Worm (Caenorhabditis elegans) whole organism, young adult: ENCODE measurements around the gene tlp-1.
"Not testable (repeated sequence)": the region's sequence is repeated elsewhere in the genome, so short reads cannot be mapped to it uniquely, and the experiment has no call there.

Experiments
- F23B12.7 ChIP-seq: sonication (generic microtip); optimal IDR thresholded peaks from 2 replicates; lab custom pipeline; 2017; ENCODE audit warnings: missing genetic modification characterization, mild to moderate bottlenecking, missing compliant biosample characterization, antibody characterized with exemption, moderate library complexity; ENCODE audit not compliant: insufficient read depth
- F52B5.7 ChIP-seq: sonication (generic microtip); optimal IDR thresholded peaks from 2 replicates; lab custom pipeline; 2016; ENCODE audit warnings: mild to moderate bottlenecking, missing genetic modification characterization, missing compliant biosample characterization
- F55B11.4 ChIP-seq: sonication (generic microtip); optimal IDR thresholded peaks from 2 replicates; lab custom pipeline; 2016; ENCODE audit warnings: missing compliant biosample characterization, missing genetic modification characterization, borderline replicate concordance; ENCODE audit not compliant: insufficient read depth
- F57A8.1 ChIP-seq: fragments of 200-800 bp; sonication (Bioruptor generic); optimal IDR thresholded peaks from 2 replicates; lab custom pipeline; 2018; ENCODE audit warnings: mild to moderate bottlenecking, missing genetic modification characterization, moderate library complexity, missing compliant biosample characterization
- Y67H2A.10 ChIP-seq: fragments of 200-800 bp; sonication (Bioruptor generic); conservative IDR thresholded peaks from 2 replicates; pipeline ENCODE4 v1.3.6; 2022; ENCODE audit warnings: missing genetic modification reagents, missing genetic modification characterization, missing compliant biosample characterization
- Y79H2A.3 ChIP-seq: fragments of 200-800 bp; sonication (Bioruptor generic); conservative IDR thresholded peaks from 2 replicates; pipeline ENCODE4 v1.3.6; 2022; ENCODE audit warnings: missing genetic modification reagents, missing genetic modification characterization, missing compliant biosample characterization
- athp-1 ChIP-seq: sonication (generic microtip); optimal IDR thresholded peaks from 2 replicates; lab custom pipeline; 2017; ENCODE audit warnings: mild to moderate bottlenecking, missing genetic modification characterization, missing compliant biosample characterization
- attf-6 ChIP-seq: fragments of 200-800 bp; sonication (Bioruptor generic); IDR thresholded peaks from 2 replicates; pipeline ENCODE4 v1.3.6; 2022; ENCODE audit warnings: missing genetic modification reagents, missing genetic modification characterization, missing compliant biosample characterization
- cebp-2 ChIP-seq: fragments of 200-800 bp; sonication (Bioruptor generic); IDR thresholded peaks from 2 replicates; pipeline ENCODE4 v1.3.6; 2022; ENCODE audit warnings: missing genetic modification characterization, missing compliant biosample characterization
- ceh-27 ChIP-seq: fragments of 200-800 bp; sonication (Bioruptor generic); optimal IDR thresholded peaks from 2 replicates; lab custom pipeline; 2018; ENCODE audit warnings: mild to moderate bottlenecking, missing genetic modification characterization, moderate library complexity, missing compliant biosample characterization
- ceh-58 ChIP-seq: fragments of 200-800 bp; sonication (Bioruptor generic); IDR thresholded peaks from 2 replicates; pipeline ENCODE4 v1.3.6; 2022; ENCODE audit warnings: missing genetic modification characterization, missing compliant biosample characterization
- die-1 ChIP-seq: sonication (generic microtip); optimal IDR thresholded peaks from 2 replicates; lab custom pipeline; 2016; ENCODE audit warnings: missing genotype, mild to moderate bottlenecking, missing genetic modification characterization, missing compliant biosample characterization
- egl-44 ChIP-seq: fragments of 200-800 bp; sonication (Bioruptor generic); IDR thresholded peaks from 2 replicates; pipeline ENCODE4 v1.3.6; 2022; ENCODE audit warnings: missing genetic modification reagents, missing genetic modification characterization, missing compliant biosample characterization
- ekl-4 ChIP-seq: fragments of 200-800 bp; sonication (Bioruptor generic); IDR thresholded peaks from 2 replicates; pipeline ENCODE4 v1.3.6; 2022; ENCODE audit warnings: missing genetic modification reagents, missing genetic modification characterization, missing compliant biosample characterization
- fkh-3 ChIP-seq: sonication (generic microtip); optimal IDR thresholded peaks from 2 replicates; lab custom pipeline; 2016; ENCODE audit warnings: mild to moderate bottlenecking, missing genetic modification characterization, missing compliant biosample characterization
- hmg-1.2 ChIP-seq: fragments of 200-800 bp; sonication (Bioruptor generic); IDR thresholded peaks from 2 replicates; pipeline ENCODE4 v1.3.6; 2022; ENCODE audit warnings: missing genetic modification reagents, missing genetic modification characterization, missing compliant biosample characterization
- let-607 ChIP-seq, 2 experiments: fragments of 200-800 bp in 1 of 2; sonication (Bioruptor generic) in 1 of 2; sonication (generic microtip) in 1 of 2; optimal IDR thresholded peaks; 2 replicates each; lab custom pipeline; 2016 to 2018; ENCODE audit warnings: mild to moderate bottlenecking in 2 of 2, missing compliant biosample characterization in 2 of 2, missing genetic modification characterization in 2 of 2, moderate library complexity in 2 of 2, missing genotype in 1 of 2
- lin-54 ChIP-seq: fragments of 200-800 bp; sonication (Bioruptor generic); optimal IDR thresholded peaks from 2 replicates; lab custom pipeline; 2018; ENCODE audit warnings: mild to moderate bottlenecking, missing genetic modification characterization, missing compliant biosample characterization
- madf-6 ChIP-seq: fragments of 200-800 bp; sonication (Bioruptor generic); IDR thresholded peaks from 2 replicates; pipeline ENCODE4 v1.3.6; 2022; ENCODE audit warnings: missing genetic modification reagents, missing genetic modification characterization, missing compliant biosample characterization
- mcd-1 ChIP-seq: fragments of 200-800 bp; sonication (Bioruptor generic); IDR thresholded peaks from 2 replicates; pipeline ENCODE4 v1.3.6; 2022; ENCODE audit warnings: missing genetic modification reagents, missing genetic modification characterization, missing compliant biosample characterization
- mel-28 ChIP-seq: sonication (generic microtip); optimal IDR thresholded peaks from 2 replicates; lab custom pipeline; 2016; ENCODE audit warnings: borderline replicate concordance, mild to moderate bottlenecking, missing genetic modification characterization, missing compliant biosample characterization
- nfya-2 ChIP-seq: fragments of 200-800 bp; sonication (Bioruptor generic); IDR thresholded peaks from 2 replicates; pipeline ENCODE4 v1.3.6; 2022; ENCODE audit warnings: missing genetic modification reagents, missing genetic modification characterization, missing compliant biosample characterization
- nhr-80 ChIP-seq: sonication (generic microtip); optimal IDR thresholded peaks from 2 replicates; lab custom pipeline; 2016; ENCODE audit warnings: missing genetic modification characterization, missing compliant biosample characterization
- pbrm-1 ChIP-seq: fragments of 200-800 bp; sonication (Bioruptor generic); IDR thresholded peaks from 2 replicates; pipeline ENCODE4 v1.3.6; 2022; ENCODE audit warnings: missing genetic modification reagents, missing genetic modification characterization, missing compliant biosample characterization
- pha-4 ChIP-seq: fragments of 150-350 bp; sonication (generic microtip); optimal IDR thresholded peaks from 2 replicates; lab custom pipeline; 2014; ENCODE audit warnings: missing biosample characterization, missing genetic modification reagents, missing genetic modification characterization
- rcor-1 ChIP-seq: fragments of 200-800 bp; sonication (Bioruptor generic); IDR thresholded peaks from 2 replicates; pipeline ENCODE4 v1.3.6; 2022; ENCODE audit warnings: missing genetic modification reagents, missing genetic modification characterization, missing compliant biosample characterization
- sdz-38 ChIP-seq: sonication (generic microtip); optimal IDR thresholded peaks from 2 replicates; lab custom pipeline; 2016; ENCODE audit warnings: missing genotype, missing genetic modification characterization, missing compliant biosample characterization
- snpc-1.3 ChIP-seq: sonication (generic microtip); optimal IDR thresholded peaks from 2 replicates; lab custom pipeline; 2017; ENCODE audit warnings: missing genetic modification characterization, mild to moderate bottlenecking, missing compliant biosample characterization, antibody characterized with exemption, moderate library complexity, missing genotype, missing genetic modification reagents; ENCODE audit not compliant: insufficient read depth
- snpc-4 ChIP-seq, 5 experiments: fragments of 150-350 bp in 1 of 5; sonication (generic microtip) in 4 of 5; optimal IDR thresholded peaks; 2 replicates each; lab custom pipeline; 2014 to 2018; ENCODE audit warnings: missing genetic modification characterization in 5 of 5, missing biosample characterization in 3 of 5, antibody characterized with exemption in 2 of 5, mild to moderate bottlenecking in 2 of 5, missing compliant biosample characterization in 2 of 5, missing genotype in 2 of 5, moderate library complexity in 2 of 5, missing genetic modification reagents in 1 of 5
- tbp1 ChIP-seq: fragments of 200-800 bp; sonication (Bioruptor generic); optimal IDR thresholded peaks from 2 replicates; lab custom pipeline; 2018; ENCODE audit warnings: mild to moderate bottlenecking, missing genetic modification characterization, missing compliant biosample characterization
- ztf-22 ChIP-seq: fragments of 200-800 bp; sonication (Bioruptor generic); optimal IDR thresholded peaks from 2 replicates; lab custom pipeline; 2018; ENCODE audit warnings: mild to moderate bottlenecking, missing genetic modification characterization, moderate library complexity, missing compliant biosample characterization
- ztf-26 ChIP-seq: sonication (generic microtip); optimal IDR thresholded peaks from 2 replicates; lab custom pipeline; 2017; ENCODE audit warnings: missing genetic modification characterization, missing compliant biosample characterization

tlp-1 gene

ce11 chrIV:13665073-13665472 lies 38.8 kb downstream of the tlp-1 start:
- peak; percentile 81 for TF ChIP-seq attf-6 (GFP tag; lab: Robert Waterston, UW)
- peak; percentile 41 for TF ChIP-seq snpc-4 (GFP tag; optimal IDR thresholded peaks at IDR 0.05; lab: Kevin White, UChicago)
- TF ChIP-seq snpc-4 (tag; optimal IDR thresholded peaks at IDR 0.05; lab: Kevin White, UChicago) = peak in 2 of 4 experiments; percentile 39 to 86
- peak; percentile 26 for TF ChIP-seq tbp1 (GFP tag; lab: Kevin White, UChicago)
- TF ChIP-seq lin-54 (GFP tag; lab: Kevin White, UChicago) = no peak
- TF ChIP-seq snpc-1.3 (tag; lab: Kevin White, UChicago) = peak; percentile 32
- TF ChIP-seq Y79H2A.3 (GFP tag; lab: Robert Waterston, UW) = 0 out of 2 replicates have a peak, but pooled peaks have one; percentile 66
- peak; percentile 15; the same call in 1 of the 2 replicates for TF ChIP-seq madf-6 (GFP tag; lab: Robert Waterston, UW)
- no peak for TF ChIP-seq ztf-22 (GFP tag; lab: Kevin White, UChicago)
- peak; percentile 20; the same call in 1 of the 2 replicates for TF ChIP-seq ekl-4 (GFP tag; lab: Robert Waterston, UW)

DNA sequence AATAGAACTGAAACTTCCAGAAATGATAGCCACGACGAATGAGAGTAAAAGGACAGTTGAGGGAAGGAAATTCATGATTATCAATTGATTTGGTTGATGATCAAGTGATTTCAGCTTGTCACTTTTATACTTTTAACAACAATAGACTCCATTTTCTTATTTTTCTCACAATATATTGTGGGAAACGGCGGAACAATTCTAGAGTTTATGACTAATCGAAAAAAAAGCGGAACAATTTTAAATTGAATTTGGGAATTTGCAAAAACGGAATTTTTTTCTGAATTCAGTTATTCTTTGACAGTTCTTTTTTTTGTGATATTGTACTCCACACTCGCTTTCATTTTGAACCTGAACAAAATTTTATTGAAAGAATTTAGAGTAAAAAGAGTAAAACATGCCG lies 39.8 kb downstream of the tlp-1 start, which contains the start of gene Y45F10C.4:
Gene Y45F10C.4, minus strand, starts transcription at position 101 of the 400 bp plus-strand sequence.
- TF ChIP-seq die-1 (tag; lab: Kevin White, UChicago) (no peak), rcor-1 (GFP tag; lab: Robert Waterston, UW) (no peak), fkh-3 (tag; lab: Kevin White, UChicago) (no peak), attf-6 (GFP tag; lab: Robert Waterston, UW) (no peak), ceh-58 (GFP tag; lab: Robert Waterston, UW) (no peak), egl-44 (GFP tag; lab: Robert Waterston, UW) (no peak), nhr-80 (tag; lab: Kevin White, UChicago) (no peak), F23B12.7 (no peak), F55B11.4 (tag; lab: Kevin White, UChicago) (no peak), nfya-2 (no peak), ceh-27 (GFP tag; lab: Kevin White, UChicago) (no peak), athp-1 (tag; lab: Kevin White, UChicago) (no peak), Y67H2A.10 (GFP tag; lab: Robert Waterston, UW) (no peak), ztf-26 (tag; lab: Kevin White, UChicago) (no peak), F52B5.7 (tag; lab: Kevin White, UChicago) (no peak), F57A8.1 (GFP tag; lab: Kevin White, UChicago) (no peak)

DNA sequence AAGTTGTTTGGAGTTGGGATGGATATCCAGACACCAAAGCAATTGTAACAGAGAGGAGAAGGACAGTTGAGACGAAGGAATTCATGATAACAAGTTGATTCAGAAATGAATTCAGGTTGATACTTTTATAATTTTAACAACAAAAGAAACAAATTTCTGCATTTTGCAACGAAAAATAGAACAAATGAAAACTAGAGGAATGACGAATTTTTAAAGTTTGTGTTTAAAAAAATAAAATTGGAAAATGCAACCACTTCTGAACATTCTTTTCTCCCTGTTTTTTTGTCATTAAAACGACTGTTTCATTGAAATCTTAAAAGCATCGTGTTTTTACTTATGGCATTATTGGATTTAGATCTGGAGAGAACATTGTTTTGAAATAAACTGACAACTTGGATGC lies 41.3 kb downstream of the tlp-1 start, which contains the start of gene Y45F10C.2:
Gene Y45F10C.2, minus strand, starts transcription at position 101 of the 400 bp plus-strand sequence.
- not testable (repeated sequence) for TF ChIP-seq mel-28 (tag; lab: Kevin White, UChicago); sdz-38 (tag; lab: Kevin White, UChicago); pha-4
- TF ChIP-seq, all 124 proteins: peak for 0; not testable (repeated sequence) for 124

ce11 chrIV:13659449-13659848 lies 44.4 kb downstream of the tlp-1 start, which contains the start of gene Y45F10C.1:
TSS of gene Y45F10C.1 (minus strand) at chrIV:13659549.
- TF ChIP-seq madf-6 (GFP tag; lab: Robert Waterston, UW); cebp-2 (GFP tag; lab: Robert Waterston, UW); let-607 (tag; optimal IDR thresholded peaks at IDR 0.05; lab: Kevin White, UChicago): not testable (repeated sequence)

DNA sequence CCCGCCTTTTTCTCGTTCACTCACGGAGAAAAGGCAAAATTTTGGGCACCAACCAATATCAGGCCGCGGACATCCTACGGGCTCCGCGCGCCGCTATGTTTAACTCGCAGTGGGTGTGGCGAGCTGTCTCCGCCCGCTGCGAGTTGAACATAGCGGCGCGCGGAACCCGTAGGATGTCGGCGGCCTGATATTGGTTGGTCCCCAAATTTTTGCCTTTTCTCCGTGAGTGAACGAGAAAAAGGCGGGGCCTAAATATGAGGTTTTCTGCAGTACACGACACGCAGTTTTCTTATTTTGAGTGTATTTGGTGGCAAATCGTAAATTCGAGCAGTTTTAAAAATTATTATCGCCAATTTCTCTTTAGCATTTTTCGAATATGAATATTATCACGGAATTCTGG lies 45.7 kb downstream of the tlp-1 start:
- peak; percentile 78 for TF ChIP-seq pbrm-1 (GFP tag; lab: Robert Waterston, UW)
- TF ChIP-seq snpc-4 (GFP tag; optimal IDR thresholded peaks at IDR 0.05; lab: Kevin White, UChicago) = not testable (repeated sequence)
- TF ChIP-seq snpc-4 (tag; optimal IDR thresholded peaks at IDR 0.05; lab: Kevin White, UChicago) = peak in 2 of 4 experiments; percentile 17 to 87
- TF ChIP-seq cebp-2 (GFP tag; lab: Robert Waterston, UW) = 0 out of 2 replicates have a peak, but pooled peaks have one; percentile 69
- peak; percentile 61 for TF ChIP-seq mcd-1 (GFP tag; lab: Robert Waterston, UW)
- TF ChIP-seq attf-6 (GFP tag; lab: Robert Waterston, UW) = peak; percentile 94
- TF ChIP-seq hmg-1.2 (GFP tag; lab: Robert Waterston, UW) = peak; percentile 67
- peak; percentile 41; the same call in 1 of the 2 replicates for TF ChIP-seq madf-6 (GFP tag; lab: Robert Waterston, UW)
